Fruit fly (Drosophila melanogaster) whole organism, embryonic: ENCODE data around the gene Pka-C1.
A peak's percentile ranks its signal among the peaks of the same experiment; 100 is the strongest.

Experiments used
- Atf3 ChIP-seq: fragments of 200-800 bp; sonication (Bioruptor generic); optimal IDR thresholded peaks from 3 replicates; lab custom pipeline; 2016; ENCODE audit warnings: missing biosample characterization, missing genetic modification characterization
- Bdp1 ChIP-seq: fragments of 200-800 bp; sonication (Bioruptor generic); optimal IDR thresholded peaks from 3 replicates; lab custom pipeline; 2016; ENCODE audit warnings: missing biosample characterization, missing genetic modification characterization
- CG10462 ChIP-seq: fragments of 200-800 bp; sonication (Bioruptor generic); optimal IDR thresholded peaks from 2 replicates; lab custom pipeline; 2016; ENCODE audit warnings: missing biosample characterization, missing genetic modification characterization
- CG1233 ChIP-seq: fragments of 200-800 bp; sonication (Bioruptor generic); optimal IDR thresholded peaks from 4 replicates; lab custom pipeline; 2018; ENCODE audit warnings: missing biosample characterization, mild to moderate bottlenecking, missing genetic modification characterization
- CG12744 ChIP-seq: fragments of 200-800 bp; sonication (Bioruptor generic); optimal IDR thresholded peaks from 2 replicates; lab custom pipeline; 2016; ENCODE audit warnings: missing biosample characterization, missing genetic modification characterization
- CG1529 ChIP-seq: fragments of 200-800 bp; sonication (Bioruptor generic); optimal IDR thresholded peaks from 3 replicates; lab custom pipeline; 2018; ENCODE audit warnings: missing biosample characterization, missing genetic modification characterization
- CG1603 ChIP-seq: fragments of 200-800 bp; sonication (Bioruptor generic); optimal IDR thresholded peaks from 2 replicates; lab custom pipeline; 2019; ENCODE audit warnings: missing biosample characterization, mild to moderate bottlenecking, missing genetic modification characterization, moderate library complexity
- CG17186 ChIP-seq: fragments of 200-800 bp; sonication (Bioruptor generic); optimal IDR thresholded peaks from 3 replicates; lab custom pipeline; 2017; ENCODE audit warnings: missing biosample characterization, missing genetic modification reagents, missing genetic modification characterization
- CG18262 ChIP-seq: fragments of 200-800 bp; optimal IDR thresholded peaks from 3 replicates; lab custom pipeline; 2019; ENCODE audit warnings: missing biosample characterization, mild to moderate bottlenecking, missing genetic modification characterization, moderate library complexity
- CG18764 ChIP-seq: fragments of 200-800 bp; sonication (Bioruptor generic); optimal IDR thresholded peaks from 3 replicates; lab custom pipeline; 2016; ENCODE audit warnings: missing biosample characterization, missing genetic modification characterization
- CG2875 ChIP-seq: fragments of 200-800 bp; sonication (Bioruptor generic); optimal IDR thresholded peaks from 2 replicates; lab custom pipeline; 2017; ENCODE audit warnings: missing biosample characterization, mild to moderate bottlenecking, missing genetic modification characterization, missing genetic modification reagents
- CG30403 ChIP-seq: fragments of 200-800 bp; sonication (Bioruptor generic); optimal IDR thresholded peaks from 3 replicates; lab custom pipeline; 2016; ENCODE audit warnings: missing biosample characterization, missing genetic modification characterization
- CG30431 ChIP-seq: fragments of 200-800 bp; sonication (Bioruptor generic); optimal IDR thresholded peaks from 2 replicates; lab custom pipeline; 2017; ENCODE audit warnings: missing biosample characterization, missing genetic modification characterization
- CG32767 ChIP-seq: fragments of 200-800 bp; sonication (Bioruptor generic); IDR thresholded peaks from 2 replicates; pipeline ENCODE4 v1.3.6; 2022; ENCODE audit warnings: missing biosample characterization, missing genetic modification characterization
- CG34224 ChIP-seq: fragments of 200-800 bp; sonication (Bioruptor generic); IDR thresholded peaks from 3 replicates; pipeline ENCODE4 v1.3.6; 2022; ENCODE audit warnings: missing biosample characterization, missing genetic modification characterization; ENCODE audit not compliant: partially characterized antibody
- CG42726 ChIP-seq: fragments of 200-800 bp; sonication (Bioruptor generic); IDR thresholded peaks from 2 replicates; pipeline ENCODE4 v1.3.6; 2022; ENCODE audit warnings: missing biosample characterization, missing genetic modification characterization; ENCODE audit not compliant: partially characterized antibody
- CG4424 ChIP-seq: fragments of 200-800 bp; sonication (Bioruptor generic); optimal IDR thresholded peaks from 3 replicates; lab custom pipeline; 2016; ENCODE audit warnings: missing biosample characterization, missing genetic modification characterization
- CG7357 ChIP-seq: fragments of 200-800 bp; sonication (Bioruptor generic); IDR thresholded peaks from 3 replicates; pipeline ENCODE4 v1.3.6; 2022; ENCODE audit warnings: missing biosample characterization, missing genetic modification characterization
- CG7372 ChIP-seq: fragments of 200-800 bp; sonication (Bioruptor generic); IDR thresholded peaks from 2 replicates; pipeline ENCODE4 v1.3.6; 2022; ENCODE audit warnings: missing biosample characterization, missing genetic modification characterization
- CHES-1-like ChIP-seq: fragments of 200-800 bp; sonication (Bioruptor generic); optimal IDR thresholded peaks from 2 replicates; lab custom pipeline; 2016; ENCODE audit warnings: missing biosample characterization, missing genetic modification characterization
- D19A ChIP-seq: fragments of 200-800 bp; optimal IDR thresholded peaks from 3 replicates; lab custom pipeline; 2019; ENCODE audit warnings: missing biosample characterization, mild to moderate bottlenecking, missing genetic modification characterization, moderate library complexity
- Doc2 ChIP-seq: fragments of 200-800 bp; sonication (Bioruptor generic); IDR thresholded peaks from 2 replicates; pipeline ENCODE4 v1.3.6; 2022; ENCODE audit warnings: missing biosample characterization, missing genetic modification characterization
- Fer1 ChIP-seq: fragments of 200-800 bp; sonication (Bioruptor generic); optimal IDR thresholded peaks from 2 replicates; lab custom pipeline; 2017; ENCODE audit warnings: missing biosample characterization, mild to moderate bottlenecking, missing genetic modification characterization
- GATAe ChIP-seq: fragments of 200-800 bp; sonication (Bioruptor generic); conservative IDR thresholded peaks from 2 replicates; pipeline ENCODE4 v1.3.6; 2022; ENCODE audit warnings: missing biosample characterization, missing genetic modification characterization
- HLH54F ChIP-seq: fragments of 200-800 bp; sonication (Bioruptor generic); optimal IDR thresholded peaks from 3 replicates; lab custom pipeline; 2016; ENCODE audit warnings: missing biosample characterization, missing genetic modification characterization
- HLHmδ ChIP-seq: fragments of 200-800 bp; sonication (Bioruptor generic); optimal IDR thresholded peaks from 2 replicates; lab custom pipeline; 2018; ENCODE audit warnings: missing biosample characterization, mild to moderate bottlenecking, missing genetic modification characterization, moderate library complexity
- Hand ChIP-seq: fragments of 200-800 bp; sonication (Bioruptor generic); optimal IDR thresholded peaks from 2 replicates; lab custom pipeline; 2017; ENCODE audit warnings: mild to moderate bottlenecking, missing biosample characterization, missing genetic modification reagents, missing genetic modification characterization
- Hmr ChIP-seq: fragments of 200-800 bp; sonication (Bioruptor generic); optimal IDR thresholded peaks from 3 replicates; lab custom pipeline; 2017; ENCODE audit warnings: mild to moderate bottlenecking, missing biosample characterization, missing genetic modification reagents, missing genetic modification characterization
- Mes4 ChIP-seq: fragments of 200-800 bp; sonication (Bioruptor generic); optimal IDR thresholded peaks from 2 replicates; lab custom pipeline; 2016; ENCODE audit warnings: missing biosample characterization, missing genetic modification characterization
- NC2β ChIP-seq: fragments of 200-800 bp; sonication (Bioruptor generic); optimal IDR thresholded peaks from 2 replicates; lab custom pipeline; 2016; ENCODE audit warnings: missing biosample characterization, missing genetic modification characterization
- Pdp1 ChIP-seq, 2 experiments: fragments of 200-800 bp; sonication (Bioruptor generic); optimal IDR thresholded peaks; 3 replicates each; lab custom pipeline; 2016; ENCODE audit warnings: missing biosample characterization in 2 of 2, missing genetic modification characterization in 2 of 2, mild to moderate bottlenecking in 1 of 2, moderate library complexity in 1 of 2
- Sry-β ChIP-seq: fragments of 200-800 bp; sonication (Bioruptor generic); optimal IDR thresholded peaks from 2 replicates; lab custom pipeline; 2018; ENCODE audit warnings: missing biosample characterization, mild to moderate bottlenecking, missing genetic modification characterization, moderate library complexity
- Taf1 ChIP-seq: fragments of 200-800 bp; sonication (Bioruptor generic); IDR thresholded peaks from 2 replicates; pipeline ENCODE4 v1.3.6; 2022; ENCODE audit warnings: missing biosample characterization, missing genetic modification characterization
- Trl ChIP-seq, 3 experiments: fragments of >200 bp in 2 of 3; fragments of 200-800 bp in 1 of 3; sonication (Bioruptor generic) in 1 of 3; optimal IDR thresholded peaks; 2 replicates in 1 of 3; 3 replicates in 2 of 3; lab custom pipeline; 2016 to 2017; ENCODE audit warnings: missing biosample characterization in 1 of 3, missing genetic modification characterization in 1 of 3
- Xrp1 ChIP-seq: fragments of 200-800 bp; sonication (Bioruptor generic); IDR thresholded peaks from 2 replicates; pipeline ENCODE4 v1.3.6; 2022; ENCODE audit warnings: missing biosample characterization, missing genetic modification characterization
- ac ChIP-seq: fragments of 200-800 bp; sonication (Bioruptor generic); optimal IDR thresholded peaks from 3 replicates; lab custom pipeline; 2017; ENCODE audit warnings: missing biosample characterization, mild to moderate bottlenecking, missing genetic modification characterization
- ato ChIP-seq: fragments of 200-800 bp; sonication (Bioruptor generic); IDR thresholded peaks from 2 replicates; pipeline ENCODE4 v1.3.6; 2022; ENCODE audit warnings: missing biosample characterization, missing genetic modification characterization; ENCODE audit not compliant: partially characterized antibody
- corto ChIP-seq: fragments of 200-800 bp; sonication (Bioruptor generic); optimal IDR thresholded peaks from 2 replicates; lab custom pipeline; 2016; ENCODE audit warnings: missing biosample characterization, mild to moderate bottlenecking, missing genetic modification characterization, moderate library complexity
- dati ChIP-seq: fragments of 200-800 bp; sonication (Bioruptor generic); IDR thresholded peaks from 2 replicates; pipeline ENCODE4 v1.3.6; 2022; ENCODE audit warnings: missing biosample characterization, missing genetic modification characterization
- eyg ChIP-seq: fragments of 200-800 bp; sonication (Bioruptor generic); optimal IDR thresholded peaks from 3 replicates; lab custom pipeline; 2016; ENCODE audit warnings: missing biosample characterization, missing genetic modification characterization
- hb ChIP-seq: fragments of 200-800 bp; sonication (Bioruptor generic); IDR thresholded peaks from 3 replicates; pipeline ENCODE4 v1.3.6; 2022; ENCODE audit warnings: missing biosample characterization, missing genetic modification characterization; ENCODE audit not compliant: partially characterized antibody
- lilli ChIP-seq: fragments of 200-800 bp; sonication (Bioruptor generic); optimal IDR thresholded peaks from 3 replicates; lab custom pipeline; 2016; ENCODE audit warnings: missing biosample characterization, missing genetic modification characterization
- ranshi ChIP-seq: fragments of 200-800 bp; sonication (Bioruptor generic); IDR thresholded peaks from 2 replicates; pipeline ENCODE4 v1.3.6; 2022; ENCODE audit warnings: missing biosample characterization, missing genetic modification characterization
- slp2 ChIP-seq: fragments of 200-800 bp; sonication (Bioruptor generic); optimal IDR thresholded peaks from 2 replicates; lab custom pipeline; 2016; ENCODE audit warnings: missing biosample characterization, missing genetic modification characterization
- so ChIP-seq: fragments of 200-800 bp; sonication (Bioruptor generic); IDR thresholded peaks from 3 replicates; pipeline ENCODE4 v1.3.6; 2022; ENCODE audit warnings: missing biosample characterization, missing genetic modification characterization
- trem ChIP-seq: fragments of 200-800 bp; optimal IDR thresholded peaks from 3 replicates; lab custom pipeline; 2019; ENCODE audit warnings: missing biosample characterization, mild to moderate bottlenecking, missing genetic modification characterization, moderate library complexity
- zen2 ChIP-seq: fragments of 200-800 bp; sonication (Bioruptor generic); IDR thresholded peaks from 3 replicates; pipeline ENCODE4 v1.3.6; 2022; ENCODE audit warnings: missing biosample characterization, missing genetic modification characterization; ENCODE audit not compliant: partially characterized antibody

The Pka-C1 gene

dm6 chr2L:9633098-9633497 is 66.0 kb downstream of the Pka-C1 start (continued):
- TF ChIP-seq lilli (GFP tag; lab: Kevin White, UChicago): no peak
- no peak for TF ChIP-seq CG7357
- peak; percentile 78 for TF ChIP-seq CG1233
- TF ChIP-seq dati (GFP tag; lab: Robert Waterston, UW): 0 out of 2 replicates have a peak, but pooled peaks have one; percentile 42
- no peak for TF ChIP-seq hb (GFP tag; lab: Robert Waterston, UW)
- TF ChIP-seq CHES-1-like (GFP tag; lab: Kevin White, UChicago): peak; percentile 18
- TF ChIP-seq Xrp1: peak; percentile 92
- peak; percentile 52 for TF ChIP-seq CG4424
- peak; percentile 76 for TF ChIP-seq CG2875 (GFP tag; lab: Kevin White, UChicago)
- TF ChIP-seq CG42726 (GFP tag; lab: Robert Waterston, UW): no peak
- TF ChIP-seq CG32767 (GFP tag; lab: Robert Waterston, UW): no peak
- TF ChIP-seq eyg (GFP tag; lab: Kevin White, UChicago): peak; percentile 45
- peak; percentile 34 for TF ChIP-seq trem (tag; lab: Kevin White, UChicago)
- no peak for TF ChIP-seq CG7372 (GFP tag; lab: Robert Waterston, UW)
- TF ChIP-seq Sry-β: peak; percentile 41
- no peak for TF ChIP-seq slp2
- peak; percentile 33 for TF ChIP-seq CG18764 (GFP tag; lab: Kevin White, UChicago)
- peak; percentile 88 for TF ChIP-seq HLHmδ (GFP tag; lab: Kevin White, UChicago)
- no peak for TF ChIP-seq Trl (optimal IDR thresholded peaks at IDR 0.05; lab: Kevin White, UChicago)
- TF ChIP-seq Trl (GFP tag; optimal IDR thresholded peaks at IDR 0.05; lab: Kevin White, UChicago): peak; percentile 68
- TF ChIP-seq Pdp1 (GFP tag; optimal IDR thresholded peaks at IDR 0.05; lab: Kevin White, UChicago): peak; percentile 39 to 73
- peak; percentile 11 for TF ChIP-seq CG17186 (GFP tag; lab: Kevin White, UChicago)
- peak; percentile 39 for TF ChIP-seq CG30431
- TF ChIP-seq Bdp1 (GFP tag; lab: Kevin White, UChicago): peak; percentile 52
- no peak for TF ChIP-seq CG12744
- TF ChIP-seq zen2 (GFP tag; lab: Robert Waterston, UW): no peak
- TF ChIP-seq Taf1 (GFP tag; lab: Robert Waterston, UW): no peak
- TF ChIP-seq CG1529 (GFP tag; lab: Kevin White, UChicago): peak; percentile 41
- TF ChIP-seq CG30403 (GFP tag; lab: Kevin White, UChicago): no peak
- TF ChIP-seq ato (GFP tag; lab: Robert Waterston, UW): no peak
- TF ChIP-seq ranshi (GFP tag; lab: Robert Waterston, UW): peak; percentile 26; the same call in 1 of the 2 replicates
- TF ChIP-seq HLH54F (GFP tag; lab: Kevin White, UChicago): no peak
- TF ChIP-seq so: 0 out of 3 replicates have a peak, but pooled peaks have one; percentile 47
- TF ChIP-seq CG1603 (tag; lab: Kevin White, UChicago): peak; percentile 74
- TF ChIP-seq Mes4: peak; percentile 57
- peak; percentile 25 for TF ChIP-seq CG10462
- no peak for TF ChIP-seq CG34224 (GFP tag; lab: Robert Waterston, UW)
- TF ChIP-seq NC2β: peak; percentile 81
- peak; percentile 80 for TF ChIP-seq ac
- peak; percentile 64 for TF ChIP-seq D19A (tag; lab: Kevin White, UChicago)
- TF ChIP-seq Hand (GFP tag; lab: Kevin White, UChicago): no peak
- TF ChIP-seq CG18262 (tag; lab: Kevin White, UChicago): peak; percentile 63
- no peak for TF ChIP-seq Fer1
- peak; percentile 41 for TF ChIP-seq Hmr (GFP tag; lab: Kevin White, UChicago)
- peak; percentile 72 for TF ChIP-seq Atf3 (GFP tag; lab: Kevin White, UChicago)
- no peak for TF ChIP-seq corto (GFP tag; lab: Kevin White, UChicago)
- no peak for TF ChIP-seq Doc2
- TF ChIP-seq GATAe (GFP tag; lab: Robert Waterston, UW): peak; percentile 32; the same call in 1 of the 2 replicates
- TF ChIP-seq, all 482 proteins: peak for 260
